Fruit fly (Drosophila melanogaster): ENCODE results near the gene CG9521.

CG9521 gene

DNA sequence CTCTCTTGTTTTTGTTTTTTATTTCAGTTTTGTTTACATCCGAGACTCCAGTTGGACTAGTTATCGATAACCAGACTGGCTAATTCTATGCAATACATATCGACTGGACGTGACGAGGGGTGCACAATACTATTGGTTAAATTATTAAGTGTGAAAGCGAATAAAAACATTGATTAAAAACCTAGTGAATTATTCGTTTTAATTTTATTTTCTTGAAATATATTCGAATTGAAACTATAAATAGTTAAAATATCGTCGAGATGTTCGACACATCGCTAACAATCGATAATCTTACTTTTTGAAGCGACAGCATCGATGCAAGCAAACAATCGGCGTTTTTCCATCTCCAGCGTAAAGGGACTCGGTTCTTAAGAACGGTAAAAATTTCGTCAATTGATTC lies 14.0 kb downstream of the CG9521 start, which contains the start of the genes CG32590 and Flo2 (continued):
- peak; percentile 69 for TF ChIP-seq lbe (GFP tag; optimal IDR thresholded peaks at IDR 0.05)
- peak; percentile 81 for TF ChIP-seq Chrac-16 (GFP tag; optimal IDR thresholded peaks at IDR 0.05)
- peak; percentile 78 for TF ChIP-seq CG7372 (GFP tag; IDR thresholded peaks at IDR 0.05)
- TF ChIP-seq CG9727 (GFP tag; optimal IDR thresholded peaks at IDR 0.05) = peak; percentile 72
- peak; percentile 60 for TF ChIP-seq cas (GFP tag; IDR thresholded peaks at IDR 0.05)
- TF ChIP-seq gt (GFP tag; IDR thresholded peaks at IDR 0.05) = peak; percentile 66
- TF ChIP-seq CG32772 (GFP tag; IDR thresholded peaks at IDR 0.05) = peak; percentile 82
- TF ChIP-seq ro (GFP tag; IDR thresholded peaks at IDR 0.05) = peak; percentile 42; the same call in 1 of the 2 replicates
- TF ChIP-seq CG1832 (GFP tag; optimal IDR thresholded peaks at IDR 0.05) = no peak
- TF ChIP-seq Pdp1 (GFP tag; optimal IDR thresholded peaks at IDR 0.05) = peak; percentile 77
- TF ChIP-seq CG2875 (GFP tag; optimal IDR thresholded peaks at IDR 0.05) = no peak
- TF ChIP-seq CG8290 (GFP tag; optimal IDR thresholded peaks at IDR 0.05) = peak; percentile 78
- peak; percentile 54 to 78 for TF ChIP-seq CG8290 (tag; optimal IDR thresholded peaks at IDR 0.05)
- TF ChIP-seq CG10654 (GFP tag; optimal IDR thresholded peaks at IDR 0.05) = peak; percentile 53
- TF ChIP-seq Side (GFP tag; optimal IDR thresholded peaks at IDR 0.05) = peak; percentile 70
- TF ChIP-seq vnd (GFP tag; IDR thresholded peaks at IDR 0.05; ENCODE audit: partially characterized antibody) = peak; percentile 98
- peak; percentile 42 for TF ChIP-seq Fer1 (GFP tag; optimal IDR thresholded peaks at IDR 0.05)
- peak; percentile 74 for TF ChIP-seq CG18599 (GFP tag; optimal IDR thresholded peaks at IDR 0.05)
- TF ChIP-seq CG2202 (tag; optimal IDR thresholded peaks at IDR 0.05) = peak; percentile 6
- TF ChIP-seq CG1647 (GFP tag; optimal IDR thresholded peaks at IDR 0.05) = peak; percentile 47
- peak; percentile 73; the same call in 2 of the 3 replicates for TF ChIP-seq H15 (GFP tag; IDR thresholded peaks at IDR 0.05)
- TF ChIP-seq Doc2 (GFP tag; IDR thresholded peaks at IDR 0.05) = 0 out of 2 replicates have a peak, but pooled peaks have one; percentile 22
- peak; percentile 94 for TF ChIP-seq slbo (GFP tag; IDR thresholded peaks at IDR 0.05)
- no peak for TF ChIP-seq z (GFP tag; IDR thresholded peaks at IDR 0.05)
- TF ChIP-seq gro (GFP tag; optimal IDR thresholded peaks at IDR 0.05) = peak; percentile 69
- TF ChIP-seq CG11695 (GFP tag; IDR thresholded peaks at IDR 0.05) = peak; percentile 64; the same call in 2 of the 3 replicates
- peak; percentile 26 for TF ChIP-seq exex (tag; optimal IDR thresholded peaks at IDR 0.05)
- TF ChIP-seq Myb (GFP tag; optimal IDR thresholded peaks at IDR 0.05) = peak; percentile 65
- no peak for TF ChIP-seq Hr39 (optimal IDR thresholded peaks at IDR 0.05)
- peak; percentile 70 for TF ChIP-seq unpg (GFP tag; optimal IDR thresholded peaks at IDR 0.05)
- peak; percentile 68 for TF ChIP-seq grau (tag; optimal IDR thresholded peaks at IDR 0.05)
- peak; percentile 93 for TF ChIP-seq zen2 (GFP tag; IDR thresholded peaks at IDR 0.05; ENCODE audit: partially characterized antibody)
- TF ChIP-seq HLH4C (GFP tag; IDR thresholded peaks at IDR 0.05; ENCODE audit: partially characterized antibody) = peak; percentile 99
- no peak for TF ChIP-seq sd (tag; optimal IDR thresholded peaks at IDR 0.05)
- TF ChIP-seq ind (GFP tag; optimal IDR thresholded peaks at IDR 0.05) = peak; percentile 79
- peak; percentile 57 for TF ChIP-seq CG1024 (GFP tag; IDR thresholded peaks at IDR 0.05)
- TF ChIP-seq insv (GFP tag; optimal IDR thresholded peaks at IDR 0.05) = peak in 1 of 2 experiments; percentile 91
- peak; percentile 57 for TF ChIP-seq dmrt11E (tag; optimal IDR thresholded peaks at IDR 0.05)
- peak; percentile 46 for TF ChIP-seq CrebB (tag; optimal IDR thresholded peaks at IDR 0.05)
- TF ChIP-seq CG18619 (GFP tag; optimal IDR thresholded peaks at IDR 0.05) = peak; percentile 30
- peak; percentile 61 for TF ChIP-seq CG10959 (GFP tag; IDR thresholded peaks at IDR 0.05)
- peak; percentile 64 for TF ChIP-seq vfl (GFP tag; optimal IDR thresholded peaks at IDR 0.05)
- TF ChIP-seq lmd (GFP tag; IDR thresholded peaks at IDR 0.05) = peak; percentile 76
- TF ChIP-seq Scr (GFP tag; IDR thresholded peaks at IDR 0.05; ENCODE audit: partially characterized antibody) = peak; percentile 98
- TF ChIP-seq phol (tag; optimal IDR thresholded peaks at IDR 0.05) = peak; percentile 75
- no peak for TF ChIP-seq ash1 (GFP tag; optimal IDR thresholded peaks at IDR 0.05)
- peak; percentile 80 for TF ChIP-seq CG2712 (tag; optimal IDR thresholded peaks at IDR 0.05)
- no peak for TF ChIP-seq CG8478 (optimal IDR thresholded peaks at IDR 0.05)
- peak; percentile 86 for TF ChIP-seq Xrp1 (GFP tag; IDR thresholded peaks at IDR 0.05)
- no peak for TF ChIP-seq kni (GFP tag; optimal IDR thresholded peaks at IDR 0.05)
- TF ChIP-seq ATbp (GFP tag; optimal IDR thresholded peaks at IDR 0.05) = no peak
- TF ChIP-seq wor (GFP tag; IDR thresholded peaks at IDR 0.05) = peak; percentile 61

Data from whole organism, embryonic.